Worm (Caenorhabditis elegans) whole organism, L2 larva: ENCODE data around the gene syg-1.

Source experiments
- ceh-16 ChIP-seq: fragments of 150-350 bp; optimal IDR thresholded peaks from 2 replicates; lab custom pipeline; 2014; ENCODE audit warnings: missing biosample characterization, missing genetic modification characterization
- dmd-4 ChIP-seq: sonication (generic microtip); optimal IDR thresholded peaks from 2 replicates; lab custom pipeline; 2017; ENCODE audit warnings: missing biosample characterization, missing genetic modification characterization
- nhr-10 ChIP-seq: sonication (generic microtip); optimal IDR thresholded peaks from 2 replicates; lab custom pipeline; 2017; ENCODE audit warnings: missing biosample characterization, missing genetic modification characterization
- nhr-237 ChIP-seq: fragments of 150-350 bp; optimal IDR thresholded peaks from 2 replicates; lab custom pipeline; 2014; ENCODE audit warnings: missing biosample characterization, missing genetic modification characterization
- zag-1 ChIP-seq: fragments of 150-350 bp; optimal IDR thresholded peaks from 2 replicates; lab custom pipeline; 2014; ENCODE audit warnings: missing biosample characterization, missing genetic modification characterization
- ztf-4 ChIP-seq: fragments of 150-350 bp; optimal IDR thresholded peaks from 2 replicates; lab custom pipeline; 2014; ENCODE audit warnings: missing biosample characterization, missing genetic modification characterization

ce11 chrX:2548884-2549283 is 33.8 kb upstream of the syg-1 start, which contains the start of gene smvt-1:
- TF ChIP-seq nhr-237 (tag; lab: Kevin White, UChicago): no peak
- TF ChIP-seq dmd-4 (tag; lab: Kevin White, UChicago): no peak
- no peak for TF ChIP-seq ceh-16
- no peak for TF ChIP-seq zag-1 (tag; lab: Kevin White, UChicago)
- no peak for TF ChIP-seq nhr-10 (tag; lab: Kevin White, UChicago)
- TF ChIP-seq ztf-4: no peak
